Fruit fly (Drosophila melanogaster) whole organism, adult: ENCODE measurements around the gene CG12171.

ENCODE experiments used
- CG11617 ChIP-seq: fragments of 200-800 bp; sonication (Bioruptor generic); optimal IDR thresholded peaks from 2 replicates; lab custom pipeline; 2017; ENCODE audit warnings: mild to moderate bottlenecking, missing biosample characterization, missing genetic modification reagents, missing genetic modification characterization
- CG12768 ChIP-seq: fragments of 200-800 bp; sonication (Bioruptor generic); optimal IDR thresholded peaks from 2 replicates; lab custom pipeline; 2017; ENCODE audit warnings: missing biosample characterization, missing genetic modification characterization, mild to moderate bottlenecking, moderate library complexity, missing genetic modification reagents
- CG14711 ChIP-seq: fragments of 200-800 bp; sonication (Bioruptor generic); optimal IDR thresholded peaks from 2 replicates; lab custom pipeline; 2018; ENCODE audit warnings: missing biosample characterization, mild to moderate bottlenecking, missing genetic modification characterization, moderate library complexity
- CG1620 ChIP-seq: fragments of 200-800 bp; sonication (Bioruptor generic); optimal IDR thresholded peaks from 2 replicates; lab custom pipeline; 2016; ENCODE audit warnings: missing biosample characterization, missing genetic modification characterization
- CG33017 ChIP-seq: fragments of 200-800 bp; sonication (Bioruptor generic); optimal IDR thresholded peaks from 2 replicates; lab custom pipeline; 2018; ENCODE audit warnings: missing biosample characterization, mild to moderate bottlenecking, missing genetic modification characterization, moderate library complexity
- CG5204 ChIP-seq: fragments of 200-800 bp; sonication (Bioruptor generic); optimal IDR thresholded peaks from 2 replicates; lab custom pipeline; 2016; ENCODE audit warnings: missing biosample characterization, missing genetic modification characterization
- CG7045 ChIP-seq: fragments of 200-800 bp; sonication (Bioruptor generic); optimal IDR thresholded peaks from 2 replicates; lab custom pipeline; 2017; ENCODE audit warnings: missing biosample characterization, mild to moderate bottlenecking, missing genetic modification characterization
- CG7101 ChIP-seq: fragments of 200-800 bp; sonication (Bioruptor generic); optimal IDR thresholded peaks from 2 replicates; lab custom pipeline; 2018; ENCODE audit warnings: missing biosample characterization, mild to moderate bottlenecking, missing genetic modification characterization, moderate library complexity
- Clk ChIP-seq: fragments of 200-800 bp; sonication (Bioruptor generic); optimal IDR thresholded peaks from 2 replicates; lab custom pipeline; 2017; ENCODE audit warnings: missing biosample characterization, missing genetic modification characterization
- Crg-1 ChIP-seq: fragments of 200-800 bp; sonication (Bioruptor generic); optimal IDR thresholded peaks from 2 replicates; lab custom pipeline; 2016; ENCODE audit warnings: missing biosample characterization, missing genetic modification characterization
- Hr96 ChIP-seq: fragments of 200-800 bp; sonication (Bioruptor generic); optimal IDR thresholded peaks from 2 replicates; lab custom pipeline; 2016; ENCODE audit warnings: missing biosample characterization, missing genetic modification characterization
- Mnt ChIP-seq: fragments of 200-800 bp; sonication (Bioruptor generic); optimal IDR thresholded peaks from 2 replicates; lab custom pipeline; 2016; ENCODE audit warnings: missing biosample characterization, mild to moderate bottlenecking, missing genetic modification characterization
- bab1 ChIP-seq: fragments of 200-800 bp; sonication (Bioruptor generic); optimal IDR thresholded peaks from 3 replicates; lab custom pipeline; 2019; ENCODE audit warnings: missing biosample characterization, mild to moderate bottlenecking, missing genetic modification characterization, moderate library complexity
- cic ChIP-seq: fragments of 200-800 bp; sonication (Bioruptor generic); optimal IDR thresholded peaks from 2 replicates; lab custom pipeline; 2017; ENCODE audit warnings: missing biosample characterization, mild to moderate bottlenecking, missing genetic modification characterization, moderate library complexity
- cnc ChIP-seq, 2 experiments: fragments of >200 bp; optimal IDR thresholded peaks; 2 replicates each; lab custom pipeline; 2017
- kay ChIP-seq: fragments of 200-800 bp; sonication (Bioruptor generic); peaks from one replicate; lab custom pipeline; 2016; ENCODE audit warnings: missing biosample characterization, missing genetic modification characterization, borderline replicate concordance
- ovo ChIP-seq: fragments of 200-800 bp; sonication (Bioruptor generic); optimal IDR thresholded peaks from 2 replicates; lab custom pipeline; 2016; ENCODE audit warnings: missing biosample characterization, missing genetic modification characterization
- pad ChIP-seq: fragments of 200-800 bp; sonication (Bioruptor generic); optimal IDR thresholded peaks from 3 replicates; lab custom pipeline; 2017; ENCODE audit warnings: missing biosample characterization, missing genetic modification characterization, mild to moderate bottlenecking, moderate library complexity, missing genetic modification reagents
- tj ChIP-seq: fragments of 200-800 bp; sonication (Bioruptor generic); optimal IDR thresholded peaks from 3 replicates; lab custom pipeline; 2017; ENCODE audit warnings: missing biosample characterization, mild to moderate bottlenecking, missing genetic modification characterization, moderate library complexity
- toe ChIP-seq: fragments of 200-800 bp; sonication (Bioruptor generic); optimal IDR thresholded peaks from 2 replicates; lab custom pipeline; 2016; ENCODE audit warnings: missing biosample characterization, missing genetic modification characterization

Gene CG12171

dm6 chr3R:5624115-5624878, 9.1 kb upstream of the CG12171 start, which contains the start of the genes Dph4, Spec2 and RpL13A:
TSS of gene Dph4 (minus strand) at chr3R:5624125.
TSS of gene Spec2 (minus strand) at chr3R:5624125.
TSS of gene RpL13A (plus strand) at chr3R:5624474.
- peak; percentile 94 for TF ChIP-seq ovo (GFP tag; lab: Kevin White, UChicago)
- peak; percentile 97 for TF ChIP-seq CG1620 (GFP tag; lab: Kevin White, UChicago)
- TF ChIP-seq CG33017 (tag; lab: Kevin White, UChicago) = peak; percentile 90
- TF ChIP-seq CG7101 (tag; lab: Kevin White, UChicago) = peak; percentile 96
- TF ChIP-seq kay (GFP tag; lab: Kevin White, UChicago) = no peak
- no peak for TF ChIP-seq toe (GFP tag; lab: Kevin White, UChicago)
- TF ChIP-seq Hr96 (GFP tag; lab: Kevin White, UChicago) = no peak
- TF ChIP-seq Clk = peak; percentile 85
- peak; percentile 98 for TF ChIP-seq Crg-1 (GFP tag; lab: Kevin White, UChicago)
- TF ChIP-seq bab1 (GFP tag; lab: Kevin White, UChicago) = peak; percentile 92
- TF ChIP-seq tj = peak; percentile 88
- TF ChIP-seq Mnt (GFP tag; lab: Kevin White, UChicago) = peak; percentile 95
- TF ChIP-seq pad = peak; percentile 85
- peak; percentile 73 for TF ChIP-seq CG14711
- TF ChIP-seq cic = peak; percentile 72
- TF ChIP-seq CG11617 (GFP tag; lab: Kevin White, UChicago) = peak; percentile 98
- TF ChIP-seq CG5204 (GFP tag; lab: Kevin White, UChicago) = no peak
- TF ChIP-seq CG12768 (GFP tag; lab: Kevin White, UChicago) = peak; percentile 95
- TF ChIP-seq cnc (optimal IDR thresholded peaks at IDR 0.05; lab: Kevin White, UChicago) = no peak
- TF ChIP-seq CG7045 = peak; percentile 94

dm6 chr3R:5627552-5627951, 5.9 kb upstream of the CG12171 start, which contains the start of gene CG31551:
TSS of gene CG31551 (plus strand) at chr3R:5627852.
- no peak for TF ChIP-seq CG7045
- TF ChIP-seq CG7101 (tag; lab: Kevin White, UChicago) = no peak
- no peak for TF ChIP-seq bab1 (GFP tag; lab: Kevin White, UChicago)
- TF ChIP-seq CG14711 = no peak
- TF ChIP-seq CG12768 (GFP tag; lab: Kevin White, UChicago) = no peak
- TF ChIP-seq toe (GFP tag; lab: Kevin White, UChicago) = no peak
- no peak for TF ChIP-seq Crg-1 (GFP tag; lab: Kevin White, UChicago)
- TF ChIP-seq CG5204 (GFP tag; lab: Kevin White, UChicago) = no peak
- TF ChIP-seq tj = no peak

dm6 chr3R:5632182-5632581, 1.2 kb upstream of the CG12171 start, which contains the start of gene CG31549:
TSS of gene CG31549 (plus strand) at chr3R:5632192.
- TF ChIP-seq bab1 (GFP tag; lab: Kevin White, UChicago) = peak; percentile 17
- TF ChIP-seq cic = peak; percentile 43
- TF ChIP-seq Clk = no peak

- TF ChIP-seq CG33017 (tag; lab: Kevin White, UChicago) = no peak
- TF ChIP-seq CG11617 (GFP tag; lab: Kevin White, UChicago) = no peak
- no peak for TF ChIP-seq CG7101 (tag; lab: Kevin White, UChicago)
- no peak for TF ChIP-seq CG12768 (GFP tag; lab: Kevin White, UChicago)
- TF ChIP-seq Clk = no peak
- TF ChIP-seq CG1620 (GFP tag; lab: Kevin White, UChicago) = no peak
- TF ChIP-seq tj = no peak
- TF ChIP-seq kay (GFP tag; lab: Kevin White, UChicago) = no peak
- TF ChIP-seq Hr96 (GFP tag; lab: Kevin White, UChicago) = no peak
- TF ChIP-seq CG7045 = no peak
- TF ChIP-seq pad = no peak
- no peak for TF ChIP-seq Mnt (GFP tag; lab: Kevin White, UChicago)
- no peak for TF ChIP-seq CG14711
Observed at dm6 chr3R:5635524-5635923, 2.1 kb downstream of the CG12171 start, which contains the start of gene CG31546. TSS of gene CG31546 (minus strand) at chr3R:5635624.

- TF ChIP-seq CG11617 (GFP tag; lab: Kevin White, UChicago) = peak; percentile 78
- peak; percentile 31 for TF ChIP-seq CG7045
- TF ChIP-seq tj = peak; percentile 27
- no peak for TF ChIP-seq Clk
- TF ChIP-seq CG33017 (tag; lab: Kevin White, UChicago) = peak; percentile 49
- no peak for TF ChIP-seq CG5204 (GFP tag; lab: Kevin White, UChicago)
- TF ChIP-seq Crg-1 (GFP tag; lab: Kevin White, UChicago) = peak; percentile 1
- no peak for TF ChIP-seq cic
- TF ChIP-seq pad = no peak
- TF ChIP-seq Mnt (GFP tag; lab: Kevin White, UChicago) = peak; percentile 25
- no peak for TF ChIP-seq cnc (optimal IDR thresholded peaks at IDR 0.05; lab: Kevin White, UChicago)
- no peak for TF ChIP-seq bab1 (GFP tag; lab: Kevin White, UChicago)
- no peak for TF ChIP-seq Hr96 (GFP tag; lab: Kevin White, UChicago)
- TF ChIP-seq kay (GFP tag; lab: Kevin White, UChicago) = no peak
- peak; percentile 57 for TF ChIP-seq CG14711
- no peak for TF ChIP-seq ovo (GFP tag; lab: Kevin White, UChicago)
- TF ChIP-seq toe (GFP tag; lab: Kevin White, UChicago) = no peak
- peak; percentile 56 for TF ChIP-seq CG7101 (tag; lab: Kevin White, UChicago)
- no peak for TF ChIP-seq CG1620 (GFP tag; lab: Kevin White, UChicago)
- peak; percentile 2 for TF ChIP-seq CG12768 (GFP tag; lab: Kevin White, UChicago)
Observed at dm6 chr3R:5636519-5637430, 3.3 kb downstream of the CG12171 start, which contains the start of the genes CG31548 and CG12170. TSS of gene CG31548 (minus strand) at chr3R:5636852. TSS of gene CG12170 (plus strand) at chr3R:5637234.
